Worm (Caenorhabditis elegans) whole organism, L4 larva: ENCODE data around the gene ZK643.5.
A peak's percentile ranks its signal among the peaks of the same experiment; 100 is the strongest.

Source experiments
- F10B5.3 ChIP-seq: sonication (generic microtip); optimal IDR thresholded peaks from 2 replicates; lab custom pipeline; 2016; ENCODE audit warnings: mild to moderate bottlenecking, missing genetic modification characterization, missing compliant biosample characterization
- F26F4.8 ChIP-seq: fragments of 200-800 bp; sonication (Bioruptor generic); conservative IDR thresholded peaks from 2 replicates; pipeline ENCODE4 v1.3.6; 2022; ENCODE audit warnings: missing genetic modification characterization, missing compliant biosample characterization
- F44E2.7 ChIP-seq: fragments of 200-800 bp; sonication (Bioruptor generic); IDR thresholded peaks from 2 replicates; pipeline ENCODE4 v2.1.2; 2022; ENCODE audit warnings: missing genetic modification characterization, missing compliant biosample characterization
- Y105C5A.15 ChIP-seq: fragments of 200-800 bp; sonication (Bioruptor generic); IDR thresholded peaks from 2 replicates; pipeline ENCODE4 v1.3.6; 2022; ENCODE audit warnings: missing genetic modification characterization, missing compliant biosample characterization
- Y48G9A.11 ChIP-seq: fragments of 200-800 bp; sonication (Bioruptor generic); IDR thresholded peaks from 2 replicates; pipeline ENCODE4 v1.3.6; 2022; ENCODE audit warnings: missing genetic modification reagents, missing genetic modification characterization, missing compliant biosample characterization
- Y5F2A.4 ChIP-seq: fragments of 200-800 bp; sonication (Bioruptor generic); optimal IDR thresholded peaks from 2 replicates; lab custom pipeline; 2018; ENCODE audit warnings: mild to moderate bottlenecking, missing genetic modification characterization, missing compliant biosample characterization
- Y75B8A.6 ChIP-seq: fragments of 200-800 bp; sonication (Bioruptor generic); IDR thresholded peaks from 2 replicates; pipeline ENCODE4 v1.3.6; 2022; ENCODE audit warnings: missing genetic modification reagents, missing genetic modification characterization, missing compliant biosample characterization
- ZK546.5 ChIP-seq, 2 experiments: sonication (generic microtip); optimal IDR thresholded peaks; 2 replicates each; lab custom pipeline; 2017; ENCODE audit warnings: missing biosample characterization in 2 of 2, missing genetic modification characterization in 2 of 2
- aha-1 ChIP-seq: fragments of 150-350 bp; peaks from one replicate; lab custom pipeline; 2014; ENCODE audit warnings: missing biosample characterization, missing genetic modification characterization
- aly-2 ChIP-seq: sonication (generic microtip); optimal IDR thresholded peaks from 2 replicates; lab custom pipeline; 2018; ENCODE audit warnings: missing biosample characterization, missing genetic modification characterization
- arid-1 ChIP-seq: fragments of 200-800 bp; sonication (Bioruptor generic); conservative IDR thresholded peaks from 2 replicates; pipeline ENCODE4 v1.3.6; 2022; ENCODE audit warnings: missing genetic modification reagents, missing genetic modification characterization, missing compliant biosample characterization
- ceh-28 ChIP-seq: fragments of 150-350 bp; optimal IDR thresholded peaks from 2 replicates; lab custom pipeline; 2014; ENCODE audit warnings: missing biosample characterization, missing genetic modification reagents, missing genetic modification characterization
- ceh-62 ChIP-seq: sonication (generic microtip); optimal IDR thresholded peaks from 2 replicates; lab custom pipeline; 2017; ENCODE audit warnings: missing biosample characterization, missing genetic modification characterization
- ctbp-1 ChIP-seq: fragments of 200-800 bp; sonication (Bioruptor generic); IDR thresholded peaks from 2 replicates; pipeline ENCODE4 v1.3.6; 2022; ENCODE audit warnings: missing genetic modification reagents, missing genetic modification characterization, missing compliant biosample characterization
- dmd-8 ChIP-seq: fragments of 200-800 bp; sonication (Bioruptor generic); IDR thresholded peaks from 2 replicates; pipeline ENCODE4 v1.3.6; 2022; ENCODE audit warnings: missing genetic modification characterization, missing compliant biosample characterization
- dmd-9 ChIP-seq: fragments of 200-800 bp; sonication (Bioruptor generic); IDR thresholded peaks from 2 replicates; pipeline ENCODE4 v1.3.6; 2022; ENCODE audit warnings: missing genetic modification reagents, missing genetic modification characterization, missing compliant biosample characterization
- dpl-1 ChIP-seq: fragments of 150-350 bp; optimal IDR thresholded peaks from 2 replicates; lab custom pipeline; 2014; ENCODE audit warnings: missing biosample characterization, missing genetic modification reagents, missing genetic modification characterization
- egl-27 ChIP-seq: sonication (generic microtip); optimal IDR thresholded peaks from 3 replicates; lab custom pipeline; 2017; ENCODE audit warnings: missing biosample characterization, missing genetic modification reagents, missing genetic modification characterization
- fkh-10 ChIP-seq: fragments of 150-350 bp; optimal IDR thresholded peaks from 2 replicates; lab custom pipeline; 2014; ENCODE audit warnings: missing biosample characterization, missing genetic modification reagents, missing genetic modification characterization
- hlh-11 ChIP-seq: fragments of 200-800 bp; sonication (Bioruptor generic); optimal IDR thresholded peaks from 2 replicates; lab custom pipeline; 2018; ENCODE audit warnings: mild to moderate bottlenecking, missing genetic modification characterization, missing compliant biosample characterization
- hlh-30 ChIP-seq: sonication (generic microtip); optimal IDR thresholded peaks from 2 replicates; lab custom pipeline; 2017; ENCODE audit warnings: antibody characterized with exemption, mild to moderate bottlenecking, missing genetic modification characterization, missing compliant biosample characterization; ENCODE audit not compliant: insufficient read depth
- hmg-1.1 ChIP-seq: fragments of 200-800 bp; sonication (Bioruptor generic); IDR thresholded peaks from 2 replicates; pipeline ENCODE4 v1.3.6; 2022; ENCODE audit warnings: missing genetic modification reagents, missing genetic modification characterization, missing compliant biosample characterization
- jun-1 ChIP-seq: fragments of 150-350 bp; optimal IDR thresholded peaks from 2 replicates; lab custom pipeline; 2014; ENCODE audit warnings: missing biosample characterization, missing genetic modification reagents, missing genetic modification characterization
- lin-13 ChIP-seq: fragments of 150-350 bp; optimal IDR thresholded peaks from 2 replicates; lab custom pipeline; 2014; ENCODE audit warnings: missing biosample characterization, missing genetic modification reagents, missing genetic modification characterization
- lin-39 ChIP-seq: fragments of 150-350 bp; optimal IDR thresholded peaks from 2 replicates; lab custom pipeline; 2014; ENCODE audit warnings: missing biosample characterization, missing genetic modification reagents, missing genetic modification characterization
- lir-3 ChIP-seq: sonication (generic microtip); optimal IDR thresholded peaks from 2 replicates; lab custom pipeline; 2016; ENCODE audit warnings: mild to moderate bottlenecking, missing genetic modification characterization, missing compliant biosample characterization
- lsy-2 ChIP-seq, 2 experiments: fragments of 150-350 bp in 1 of 2; sonication (generic microtip) in 1 of 2; optimal IDR thresholded peaks; 2 replicates each; lab custom pipeline; 2014 to 2017; ENCODE audit warnings: missing biosample characterization in 2 of 2, missing genetic modification characterization in 2 of 2
- madf-9 ChIP-seq: fragments of 200-800 bp; sonication (Bioruptor generic); conservative IDR thresholded peaks from 2 replicates; pipeline ENCODE4 v1.3.6; 2022; ENCODE audit warnings: missing genetic modification reagents, missing genetic modification characterization, missing compliant biosample characterization
- mdl-1 ChIP-seq, 2 experiments: fragments of 150-350 bp in 1 of 2; sonication (generic microtip) in 1 of 2; optimal IDR thresholded peaks; 2 replicates each; lab custom pipeline; 2014 to 2017; ENCODE audit warnings: missing biosample characterization in 2 of 2, missing genetic modification characterization in 2 of 2
- mes-2 ChIP-seq: sonication (generic microtip); optimal IDR thresholded peaks from 2 replicates; lab custom pipeline; 2016; ENCODE audit warnings: missing genotype, mild to moderate bottlenecking, missing genetic modification characterization, missing compliant biosample characterization; ENCODE audit not compliant: poor library complexity, severe bottlenecking
- nhr-10 ChIP-seq: fragments of 150-350 bp; optimal IDR thresholded peaks from 2 replicates; lab custom pipeline; 2014; ENCODE audit warnings: missing biosample characterization, missing genetic modification characterization
- nhr-48 ChIP-seq: sonication (generic microtip); optimal IDR thresholded peaks from 2 replicates; lab custom pipeline; 2016; ENCODE audit warnings: mild to moderate bottlenecking, missing genetic modification characterization, missing compliant biosample characterization
- nhr-6 ChIP-seq: fragments of 150-350 bp; optimal IDR thresholded peaks from 2 replicates; lab custom pipeline; 2014; ENCODE audit warnings: missing biosample characterization, missing genetic modification characterization
- pha-4 ChIP-seq, 2 experiments: fragments of 150-350 bp in 1 of 2; fragments of 200-800 bp in 1 of 2; sonication (Bioruptor generic) in 1 of 2; IDR thresholded peaks in 1 of 2; optimal IDR thresholded peaks in 1 of 2; 2 replicates each; pipeline versions ENCODE4 v1.3.6 to Lab custom; 2014 to 2022; ENCODE audit warnings: missing genetic modification characterization in 2 of 2, missing genetic modification reagents in 2 of 2, missing biosample characterization in 1 of 2, missing compliant biosample characterization in 1 of 2
- pqm-1 ChIP-seq: sonication (generic microtip); optimal IDR thresholded peaks from 2 replicates; lab custom pipeline; 2017; ENCODE audit warnings: missing biosample characterization, missing genetic modification characterization
- rbr-2 ChIP-seq: sonication (generic microtip); optimal IDR thresholded peaks from 2 replicates; lab custom pipeline; 2016; ENCODE audit warnings: missing genotype, missing genetic modification characterization, missing compliant biosample characterization
- skn-1 ChIP-seq: fragments of 150-350 bp; optimal IDR thresholded peaks from 2 replicates; lab custom pipeline; 2014; ENCODE audit warnings: missing biosample characterization, missing genetic modification characterization
- tag-97 ChIP-seq: fragments of 200-800 bp; sonication (Bioruptor generic); IDR thresholded peaks from 2 replicates; pipeline ENCODE4 v1.3.6; 2022; ENCODE audit warnings: missing genetic modification characterization, missing compliant biosample characterization
- zfp-2 ChIP-seq: sonication (generic microtip); optimal IDR thresholded peaks from 2 replicates; lab custom pipeline; 2016; ENCODE audit warnings: mild to moderate bottlenecking, missing genetic modification characterization, missing compliant biosample characterization
- zip-11 ChIP-seq: fragments of 200-800 bp; sonication (Bioruptor generic); IDR thresholded peaks from 2 replicates; pipeline ENCODE4 v1.3.6; 2022; ENCODE audit warnings: missing genetic modification characterization, missing compliant biosample characterization
- ztf-7 ChIP-seq: fragments of 150-350 bp; optimal IDR thresholded peaks from 2 replicates; lab custom pipeline; 2014; ENCODE audit warnings: missing biosample characterization, missing genetic modification characterization

ZK643.5 gene

ce11 chrIII:8956146-8956646 is at the start of gene ZK643.5, which contains the start of gene ZK643.2:
TSS of gene ZK643.5 (minus strand) at chrIII:8956196.
TSS of gene ZK643.2 (plus strand) at chrIII:8956540.
- TF ChIP-seq nhr-6 (no peak), rbr-2 (tag; lab: Kevin White, UChicago) (peak; percentile 39), lin-13 (no peak), hlh-30 (peak; percentile 76), zip-11 (no peak), fkh-10 (GFP tag; lab: Kevin White, UChicago) (peak; percentile 2), ceh-28 (tag; lab: Kevin White, UChicago) (peak; percentile 79), arid-1 (no peak), skn-1 (tag; lab: Kevin White, UChicago) (no peak), hmg-1.1 (GFP tag; lab: Robert Waterston, UW) (0 out of 2 replicates have a peak, but pooled peaks have one; percentile 26), dmd-8 (GFP tag; lab: Robert Waterston, UW) (no peak), mdl-1 (tag; optimal IDR thresholded peaks at IDR 0.05; lab: Kevin White, UChicago) (peak in 1 of 2 experiments; percentile 21), aly-2 (tag; lab: Kevin White, UChicago) (no peak), dpl-1 (GFP tag; lab: Kevin White, UChicago) (peak; percentile 80), lsy-2 (tag; optimal IDR thresholded peaks at IDR 0.05; lab: Kevin White, UChicago) (peak in 1 of 2 experiments; percentile 97), pha-4 (GFP tag; IDR thresholded peaks at IDR 0.05; lab: Robert Waterston, UW) (peak; percentile 64; the same call in 1 of the 2 replicates), pha-4 (tag; optimal IDR thresholded peaks at IDR 0.05; lab: Kevin White, UChicago) (peak; percentile 24), Y48G9A.11 (GFP tag; lab: Robert Waterston, UW) (no peak), zfp-2 (tag; lab: Kevin White, UChicago) (no peak), mes-2 (peak; percentile 88), Y75B8A.6 (GFP tag; lab: Robert Waterston, UW) (no peak), F10B5.3 (tag; lab: Kevin White, UChicago) (no peak), hlh-11 (peak; percentile 38), pqm-1 (no peak), lin-39 (no peak), F44E2.7 (no peak)

- no peak for TF ChIP-seq nhr-48
- TF ChIP-seq aha-1 (tag; lab: Kevin White, UChicago) = peak; percentile 1
Measured at ce11 chrIII:9004658-9005057, 48.7 kb upstream of the ZK643.5 start.

ce11 chrIII:9002545-9002944 is 46.5 kb upstream of the ZK643.5 start, which contains the start of the genes F59B2.15 and zif-1:
TSS of gene F59B2.15 (minus strand) at chrIII:9002645.
TSS of gene zif-1 (plus strand) at chrIII:9002779.
- TF ChIP-seq ceh-28 (tag; lab: Kevin White, UChicago) (no peak), ctbp-1 (GFP tag; lab: Robert Waterston, UW) (no peak), ceh-62 (no peak), Y105C5A.15 (GFP tag; lab: Robert Waterston, UW) (no peak), nhr-10 (no peak), egl-27 (no peak), ZK546.5 (tag; optimal IDR thresholded peaks at IDR 0.05; lab: Kevin White, UChicago) (no peak), F26F4.8 (no peak), dpl-1 (GFP tag; lab: Kevin White, UChicago) (no peak), tag-97 (GFP tag; lab: Robert Waterston, UW) (no peak), hmg-1.1 (GFP tag; lab: Robert Waterston, UW) (no peak), Y5F2A.4 (GFP tag; lab: Kevin White, UChicago) (no peak), zfp-2 (tag; lab: Kevin White, UChicago) (no peak), ztf-7 (tag; lab: Kevin White, UChicago) (no peak), madf-9 (GFP tag; lab: Robert Waterston, UW) (no peak), dmd-9 (GFP tag; lab: Robert Waterston, UW) (no peak), jun-1 (tag; lab: Kevin White, UChicago) (no peak), nhr-48 (no peak), dmd-8 (GFP tag; lab: Robert Waterston, UW) (no peak), lir-3 (no peak)
